Worm (Caenorhabditis elegans): ENCODE results near the gene K11H12.4.

- no peak for TF ChIP-seq B0035.1 (tag; optimal IDR thresholded peaks at IDR 0.05)
- TF ChIP-seq attf-6 (GFP tag; IDR thresholded peaks at IDR 0.05), result no peak; the same call in 1 of the 2 replicates
- no peak for TF ChIP-seq T26A5.8 (tag; optimal IDR thresholded peaks at IDR 0.05)
- no peak for TF ChIP-seq Y79H2A.3 (GFP tag; conservative IDR thresholded peaks at IDR 0.05)
- TF ChIP-seq aptf-2 (GFP tag; conservative IDR thresholded peaks at IDR 0.05), result no peak
- no peak for TF ChIP-seq unc-62 (GFP tag; optimal IDR thresholded peaks at IDR 0.05)
- no peak for TF ChIP-seq ccch-3 (GFP tag; optimal IDR thresholded peaks at IDR 0.05)
- no peak for TF ChIP-seq F23B12.7 (tag; optimal IDR thresholded peaks at IDR 0.05; ENCODE audit: insufficient read depth)
- TF ChIP-seq mel-28 (tag; optimal IDR thresholded peaks at IDR 0.05; ENCODE audit: borderline replicate concordance), result no peak
- no peak for TF ChIP-seq ztf-28 (GFP tag; IDR thresholded peaks at IDR 0.05)
- TF ChIP-seq egl-18 (GFP tag; IDR thresholded peaks at IDR 0.05), result 0 out of 2 replicates have a peak, but pooled peaks have one; percentile 3
- no peak for TF ChIP-seq let-526 (GFP tag; IDR thresholded peaks at IDR 0.05)
- TF ChIP-seq attf-5 (GFP tag; optimal IDR thresholded peaks at IDR 0.05), result no peak
- no peak for TF ChIP-seq atf-7 (tag; optimal IDR thresholded peaks at IDR 0.05)
Measured at ce11 chrIV:653138-653848, 22.4 kb downstream of the K11H12.4 start, which contains the start of gene K11H12.1.

Measured in whole organism, young adult.